Fruit fly (Drosophila melanogaster) whole organism, wandering third instar larva: ENCODE results near the gene out.

Source experiments
- Dfd ChIP-seq: fragments of >200 bp; optimal IDR thresholded peaks from 2 replicates; lab custom pipeline; 2017; ENCODE audit warnings: missing biosample characterization, missing genetic modification characterization
- GATAd ChIP-seq: sonication (Bioruptor generic); optimal IDR thresholded peaks from 2 replicates; lab custom pipeline; 2016; ENCODE audit warnings: missing biosample characterization, missing genetic modification characterization
- Hnf4 ChIP-seq: fragments of 200-800 bp; sonication (Bioruptor generic); optimal IDR thresholded peaks from 2 replicates; lab custom pipeline; 2016; ENCODE audit warnings: missing biosample characterization, mild to moderate bottlenecking, missing genetic modification characterization
- N ChIP-seq: fragments of >200 bp; optimal IDR thresholded peaks from 2 replicates; lab custom pipeline; 2018; ENCODE audit warnings: missing biosample characterization, missing external identifiers, missing genetic modification characterization
- Rel ChIP-seq, 2 experiments: fragments of 200-800 bp; sonication (Bioruptor generic) in 1 of 2; optimal IDR thresholded peaks; 2 replicates in 1 of 2; 3 replicates in 1 of 2; lab custom pipeline; 2016 to 2019; ENCODE audit warnings: mild to moderate bottlenecking in 2 of 2, missing biosample characterization in 2 of 2, missing genetic modification characterization in 2 of 2, moderate library complexity in 1 of 2
- brk ChIP-seq: fragments of 200-800 bp; sonication (Bioruptor generic); optimal IDR thresholded peaks from 2 replicates; lab custom pipeline; 2016; ENCODE audit warnings: missing biosample characterization, mild to moderate bottlenecking, missing genetic modification characterization
- dsf ChIP-seq: sonication (Bioruptor generic); optimal IDR thresholded peaks from 2 replicates; lab custom pipeline; 2016; ENCODE audit warnings: missing biosample characterization, missing genetic modification characterization, borderline replicate concordance
- fru ChIP-seq: fragments of 200-800 bp; sonication (Bioruptor generic); optimal IDR thresholded peaks from 3 replicates; lab custom pipeline; 2016; ENCODE audit warnings: missing biosample characterization, mild to moderate bottlenecking, missing genetic modification characterization
- h ChIP-seq: fragments of 200-800 bp; sonication (Bioruptor generic); optimal IDR thresholded peaks from 3 replicates; lab custom pipeline; 2016; ENCODE audit warnings: missing biosample characterization, mild to moderate bottlenecking, missing genetic modification characterization
- pan ChIP-seq: fragments of >200 bp; optimal IDR thresholded peaks from 2 replicates; lab custom pipeline; 2017
- psq ChIP-seq: fragments of 200-800 bp; sonication (Bioruptor generic); optimal IDR thresholded peaks from 3 replicates; lab custom pipeline; 2017; ENCODE audit warnings: missing biosample characterization, mild to moderate bottlenecking, missing genetic modification characterization, moderate library complexity

DNA sequence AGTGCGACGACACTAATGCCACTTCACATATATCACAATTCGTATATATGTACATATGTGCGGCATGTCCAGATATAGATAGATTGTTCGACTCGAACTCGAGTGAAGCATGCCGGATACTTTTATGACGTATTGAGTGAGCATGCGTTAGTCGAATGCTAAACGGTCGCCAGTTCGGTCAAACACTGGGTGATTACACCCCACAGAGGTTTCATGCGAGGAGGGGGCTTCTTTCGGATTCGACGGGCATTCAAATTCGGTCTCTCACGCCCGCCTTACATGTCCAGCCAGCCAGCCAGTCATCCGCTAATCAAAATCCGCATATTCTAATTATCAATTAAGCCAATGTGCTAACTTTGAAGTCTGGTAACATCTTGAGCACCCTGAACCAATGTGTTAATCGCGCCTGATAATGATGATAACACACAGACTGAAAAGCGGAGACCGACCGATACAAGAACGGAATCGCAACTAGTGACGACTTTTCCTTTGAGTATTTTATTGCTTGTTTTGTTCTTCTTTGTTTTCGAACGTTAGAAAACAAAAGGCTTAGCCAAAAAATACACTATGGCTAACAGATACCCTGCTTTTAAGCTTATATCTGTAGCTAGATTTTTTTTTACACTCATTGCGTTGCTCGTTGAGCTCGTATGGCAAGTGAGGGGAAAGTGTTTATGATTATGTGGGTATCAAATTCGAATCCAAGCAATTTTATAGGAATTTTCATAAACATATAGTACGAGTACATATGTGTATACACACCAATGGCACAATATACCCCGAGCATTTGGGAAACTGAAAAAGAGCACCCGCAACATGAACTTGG, 29.9 kb downstream of the out start:
- TF ChIP-seq N (GFP tag; lab: Kevin White, UChicago) (no peak), Hnf4 (GFP tag; lab: Kevin White, UChicago) (no peak), brk (GFP tag; lab: Kevin White, UChicago) (no peak), fru (GFP tag; lab: Kevin White, UChicago) (peak; percentile 14), pan (no peak), psq (GFP tag; lab: Kevin White, UChicago) (peak; percentile 23), GATAd (no peak), Rel (GFP tag; optimal IDR thresholded peaks at IDR 0.05; lab: Kevin White, UChicago) (no peak), Rel (tag; optimal IDR thresholded peaks at IDR 0.05; lab: Kevin White, UChicago) (peak; percentile 26), h (peak; percentile 15), dsf (GFP tag; lab: Kevin White, UChicago) (no peak), Dfd (GFP tag; lab: Kevin White, UChicago) (no peak)
